Worm (Caenorhabditis elegans) whole organism, mixed stage, embryonic: ENCODE data around the gene fmo-5.

Source experiments
- M03D4.4 ChIP-seq: sonication (generic microtip); optimal IDR thresholded peaks from 2 replicates; lab custom pipeline; 2017; ENCODE audit warnings: mild to moderate bottlenecking, missing genetic modification characterization, missing compliant biosample characterization
- bed-3 ChIP-seq: fragments of 200-800 bp; sonication (Bioruptor generic); optimal IDR thresholded peaks from 3 replicates; lab custom pipeline; 2018; ENCODE audit warnings: mild to moderate bottlenecking, missing genetic modification characterization, moderate library complexity, missing compliant biosample characterization
- blmp-1 ChIP-seq: fragments of 150-350 bp; optimal IDR thresholded peaks from 2 replicates; lab custom pipeline; 2014; ENCODE audit warnings: missing biosample characterization, missing genetic modification characterization
- ceh-39 ChIP-seq: fragments of 150-350 bp; optimal IDR thresholded peaks from 2 replicates; lab custom pipeline; 2014; ENCODE audit warnings: missing biosample characterization, missing genetic modification characterization
- ceh-43 ChIP-seq: fragments of 200-800 bp; sonication (Bioruptor generic); optimal IDR thresholded peaks from 2 replicates; lab custom pipeline; 2018; ENCODE audit warnings: mild to moderate bottlenecking, missing genetic modification characterization, moderate library complexity, missing compliant biosample characterization
- ceh-83 ChIP-seq: fragments of 200-800 bp; sonication (Bioruptor generic); optimal IDR thresholded peaks from 2 replicates; lab custom pipeline; 2018; ENCODE audit warnings: mild to moderate bottlenecking, missing genetic modification characterization, missing compliant biosample characterization
- ces-1 ChIP-seq: fragments of 150-350 bp; optimal IDR thresholded peaks from 2 replicates; lab custom pipeline; 2014; ENCODE audit warnings: missing biosample characterization, missing genetic modification reagents, missing genetic modification characterization
- cnd-1 ChIP-seq: fragments of 200-800 bp; sonication (Bioruptor generic); optimal IDR thresholded peaks from 2 replicates; lab custom pipeline; 2018; ENCODE audit warnings: mild to moderate bottlenecking, missing genetic modification characterization, missing compliant biosample characterization
- drap-1 ChIP-seq: fragments of 200-800 bp; sonication (Bioruptor generic); optimal IDR thresholded peaks from 3 replicates; lab custom pipeline; 2018; ENCODE audit warnings: mild to moderate bottlenecking, missing genetic modification characterization, missing compliant biosample characterization
- elt-1 ChIP-seq: sonication (generic microtip); optimal IDR thresholded peaks from 2 replicates; lab custom pipeline; 2017; ENCODE audit warnings: missing genetic modification characterization, mild to moderate bottlenecking, missing compliant biosample characterization, antibody characterized with exemption, moderate library complexity, borderline replicate concordance; ENCODE audit not compliant: insufficient read depth
- elt-3 ChIP-seq: fragments of 150-350 bp; optimal IDR thresholded peaks from 2 replicates; lab custom pipeline; 2014; ENCODE audit warnings: missing biosample characterization, missing genetic modification characterization
- flh-1 ChIP-seq: fragments of 200-800 bp; sonication (Bioruptor generic); optimal IDR thresholded peaks from 2 replicates; lab custom pipeline; 2018; ENCODE audit warnings: mild to moderate bottlenecking, missing genetic modification characterization, moderate library complexity, missing compliant biosample characterization
- ham-2 ChIP-seq: fragments of 200-800 bp; sonication (Bioruptor generic); optimal IDR thresholded peaks from 2 replicates; lab custom pipeline; 2018; ENCODE audit warnings: mild to moderate bottlenecking, missing genetic modification characterization, missing compliant biosample characterization
- hlh-1 ChIP-seq: fragments of 150-350 bp; optimal IDR thresholded peaks from 2 replicates; lab custom pipeline; 2014; ENCODE audit warnings: missing biosample characterization, missing genetic modification reagents, missing genetic modification characterization
- lin-13 ChIP-seq: fragments of 150-350 bp; optimal IDR thresholded peaks from 2 replicates; lab custom pipeline; 2014; ENCODE audit warnings: missing biosample characterization, missing genetic modification characterization
- lsy-2 ChIP-seq: fragments of 150-350 bp; optimal IDR thresholded peaks from 2 replicates; lab custom pipeline; 2014; ENCODE audit warnings: missing biosample characterization, missing genetic modification characterization
- mep-1 ChIP-seq: fragments of 150-350 bp; optimal IDR thresholded peaks from 2 replicates; lab custom pipeline; 2017; ENCODE audit warnings: missing biosample characterization, missing genetic modification reagents, missing genetic modification characterization, inconsistent platforms
- mls-2 ChIP-seq: sonication (generic microtip); optimal IDR thresholded peaks from 2 replicates; lab custom pipeline; 2016; ENCODE audit warnings: mild to moderate bottlenecking, missing genetic modification characterization, moderate library complexity, missing compliant biosample characterization
- nhr-2 ChIP-seq: fragments of 150-350 bp; optimal IDR thresholded peaks from 2 replicates; lab custom pipeline; 2014; ENCODE audit warnings: missing biosample characterization, missing genetic modification characterization
- nhr-237 ChIP-seq: fragments of 150-350 bp; optimal IDR thresholded peaks from 2 replicates; lab custom pipeline; 2014; ENCODE audit warnings: missing biosample characterization, missing genetic modification characterization
- nhr-28 ChIP-seq: fragments of 150-350 bp; optimal IDR thresholded peaks from 2 replicates; lab custom pipeline; 2014; ENCODE audit warnings: missing biosample characterization, missing genetic modification characterization
- pha-4 ChIP-seq: fragments of 150-350 bp; optimal IDR thresholded peaks from 2 replicates; lab custom pipeline; 2018; ENCODE audit warnings: missing biosample characterization, missing genetic modification reagents, missing genetic modification characterization
- sem-2 ChIP-seq: fragments of 200-800 bp; sonication (Bioruptor generic); optimal IDR thresholded peaks from 2 replicates; lab custom pipeline; 2018; ENCODE audit warnings: mild to moderate bottlenecking, missing genetic modification characterization, missing compliant biosample characterization
- snpc-4 ChIP-seq: fragments of 150-350 bp; optimal IDR thresholded peaks from 2 replicates; lab custom pipeline; 2014; ENCODE audit warnings: missing biosample characterization, missing genetic modification characterization
- sptf-1 ChIP-seq: sonication (generic microtip); optimal IDR thresholded peaks from 2 replicates; lab custom pipeline; 2017; ENCODE audit warnings: mild to moderate bottlenecking, missing genetic modification characterization, moderate library complexity, missing compliant biosample characterization
- tbx-8 ChIP-seq: fragments of 200-800 bp; sonication (Bioruptor generic); optimal IDR thresholded peaks from 2 replicates; lab custom pipeline; 2018; ENCODE audit warnings: mild to moderate bottlenecking, missing genetic modification characterization, moderate library complexity, missing compliant biosample characterization
- unc-120 ChIP-seq: sonication (generic microtip); optimal IDR thresholded peaks from 2 replicates; lab custom pipeline; 2017; ENCODE audit warnings: missing genetic modification characterization, missing compliant biosample characterization; ENCODE audit not compliant: poor library complexity, severe bottlenecking
- unc-62 ChIP-seq: fragments of 150-350 bp; optimal IDR thresholded peaks from 2 replicates; lab custom pipeline; 2014; ENCODE audit warnings: missing biosample characterization, missing genetic modification reagents, missing genetic modification characterization
- zip-8 ChIP-seq: fragments of 150-350 bp; optimal IDR thresholded peaks from 2 replicates; lab custom pipeline; 2014; ENCODE audit warnings: missing biosample characterization, missing genetic modification characterization
- ztf-11 ChIP-seq: fragments of 150-350 bp; optimal IDR thresholded peaks from 2 replicates; lab custom pipeline; 2014; ENCODE audit warnings: missing biosample characterization, missing genetic modification characterization

The fmo-5 gene

DNA sequence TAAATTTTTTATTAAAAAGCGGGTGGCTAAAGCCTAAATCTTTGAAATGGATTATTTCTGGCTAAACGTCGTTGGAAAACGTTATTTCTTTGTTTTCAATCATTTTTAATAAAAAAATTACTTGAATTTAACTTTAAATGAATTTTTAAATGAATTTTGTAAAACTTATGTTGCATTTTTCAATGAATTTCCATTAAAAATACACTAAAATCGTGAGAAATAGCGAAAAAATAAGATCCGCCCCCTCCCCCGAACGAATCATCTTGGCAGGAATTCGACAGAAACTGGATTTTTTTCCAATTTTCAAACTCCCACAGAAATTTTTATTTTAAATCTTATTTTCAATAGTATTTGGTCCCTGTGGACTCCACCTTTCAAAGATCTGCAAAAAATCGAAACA lies 24.3 kb downstream of the fmo-5 start, which contains the start of gene srg-53:
Gene srg-53 (plus strand): TSS at position 301 of the 400 bp plus-strand sequence.
- TF ChIP-seq hlh-1 (tag; lab: Kevin White, UChicago) (no peak), flh-1 (no peak), pha-4 (tag; lab: Kevin White, UChicago) (no peak), ham-2 (GFP tag; lab: Kevin White, UChicago) (no peak), nhr-28 (tag; lab: Kevin White, UChicago) (no peak), ztf-11 (tag; lab: Kevin White, UChicago) (no peak), nhr-237 (tag; lab: Kevin White, UChicago) (no peak), ceh-83 (GFP tag; lab: Kevin White, UChicago) (no peak)
- TF ChIP-seq, all 35 proteins: peak for 0

DNA sequence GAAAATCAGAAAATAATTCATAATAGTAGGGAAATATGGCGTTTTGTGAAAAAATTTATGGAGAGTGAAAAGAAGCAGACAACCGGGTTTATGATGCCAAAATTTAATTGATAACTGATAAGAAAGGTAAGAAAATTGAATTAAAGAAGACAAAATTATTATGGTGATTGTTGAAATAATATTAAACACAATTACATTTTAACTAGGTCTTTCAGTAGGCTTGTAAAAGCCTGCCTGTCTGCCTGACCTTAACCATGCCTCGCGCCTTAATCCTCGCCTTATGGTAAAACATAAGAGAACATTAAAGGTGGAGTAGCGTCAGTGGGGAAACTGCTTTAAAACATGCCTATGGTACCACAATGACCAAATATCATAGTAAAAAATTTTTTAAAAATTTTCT lies 24.9 kb downstream of the fmo-5 start, which contains the start of gene T02B11.8:
Gene T02B11.8 (minus strand): TSS at position 101 of the 400 bp plus-strand sequence.
- no peak for TF ChIP-seq sem-2

DNA sequence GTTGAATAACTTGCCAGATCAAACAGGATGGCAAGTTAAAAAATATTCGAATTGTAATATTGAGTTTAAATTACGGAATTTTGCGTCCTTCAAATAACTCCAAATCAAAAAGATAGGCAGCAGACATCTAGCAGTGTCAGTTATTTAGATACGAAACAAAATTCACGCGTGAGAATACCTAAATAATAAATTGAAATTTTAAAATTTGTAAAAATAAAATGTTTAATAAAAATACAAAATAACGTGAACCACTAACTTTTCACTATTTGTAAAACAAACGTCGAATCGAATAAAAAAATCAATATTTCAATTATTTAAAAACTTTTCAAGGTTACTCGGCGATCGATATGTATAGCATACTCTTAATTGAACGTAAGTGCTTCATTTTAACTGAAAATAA lies 27.5 kb downstream of the fmo-5 start, which contains the start of gene T02B11.9:
Gene T02B11.9 (plus strand): TSS at position 301 of the 400 bp plus-strand sequence.
- no peak for TF ChIP-seq M03D4.4 (tag; lab: Kevin White, UChicago)
- no peak for TF ChIP-seq pha-4 (tag; lab: Kevin White, UChicago)
- no peak for TF ChIP-seq unc-120 (tag; lab: Kevin White, UChicago)
- no peak for TF ChIP-seq elt-3 (tag; lab: Kevin White, UChicago)
- TF ChIP-seq drap-1 = no peak
- no peak for TF ChIP-seq unc-62
- TF ChIP-seq flh-1 = no peak
- TF ChIP-seq cnd-1 (tag; lab: Kevin White, UChicago) = no peak
- TF ChIP-seq elt-1 (tag; lab: Kevin White, UChicago) = no peak
- TF ChIP-seq lin-13 (tag; lab: Kevin White, UChicago) = no peak
- TF ChIP-seq tbx-8 = no peak
- TF ChIP-seq zip-8 (tag; lab: Kevin White, UChicago) = no peak
- TF ChIP-seq sem-2 = no peak
- no peak for TF ChIP-seq nhr-237 (tag; lab: Kevin White, UChicago)
- no peak for TF ChIP-seq ztf-11 (tag; lab: Kevin White, UChicago)
- TF ChIP-seq bed-3 (GFP tag; lab: Kevin White, UChicago) = no peak
- no peak for TF ChIP-seq sptf-1 (tag; lab: Kevin White, UChicago)

DNA sequence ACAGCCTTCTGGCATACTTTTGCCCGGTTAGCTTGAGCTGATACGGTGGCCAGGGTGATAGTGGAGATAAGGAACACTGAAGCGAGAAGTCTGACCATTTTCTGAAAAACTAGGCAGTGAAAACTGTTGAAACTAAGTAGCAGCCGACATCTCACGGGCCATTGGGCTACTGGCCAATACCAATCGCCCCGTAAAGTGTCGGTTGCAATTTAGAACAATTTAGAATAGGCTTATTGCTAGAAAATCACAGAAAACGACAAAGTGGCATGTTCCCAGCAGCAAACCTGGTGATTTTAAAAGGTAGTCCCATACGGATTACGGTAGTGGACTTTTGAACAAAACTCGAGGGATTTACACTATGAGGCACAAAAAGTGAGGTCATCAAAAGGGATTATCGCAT lies 32.4 kb downstream of the fmo-5 start, which contains the start of gene T02B11.4:
Gene T02B11.4 (minus strand): TSS at position 101 of the 400 bp plus-strand sequence.
- TF ChIP-seq hlh-1 (tag; lab: Kevin White, UChicago) = no peak
- TF ChIP-seq M03D4.4 (tag; lab: Kevin White, UChicago) = no peak
- TF ChIP-seq zip-8 (tag; lab: Kevin White, UChicago) = no peak
- no peak for TF ChIP-seq ceh-43 (GFP tag; lab: Kevin White, UChicago)
- no peak for TF ChIP-seq ceh-39 (tag; lab: Kevin White, UChicago)
- no peak for TF ChIP-seq mep-1
- TF ChIP-seq ceh-83 (GFP tag; lab: Kevin White, UChicago) = no peak
- TF ChIP-seq cnd-1 (tag; lab: Kevin White, UChicago) = no peak
- no peak for TF ChIP-seq flh-1
- TF ChIP-seq mls-2 (tag; lab: Kevin White, UChicago) = no peak
- no peak for TF ChIP-seq ham-2 (GFP tag; lab: Kevin White, UChicago)
- no peak for TF ChIP-seq nhr-2 (tag; lab: Kevin White, UChicago)
- TF ChIP-seq ztf-11 (tag; lab: Kevin White, UChicago) = no peak
- TF ChIP-seq pha-4 (tag; lab: Kevin White, UChicago) = no peak
- no peak for TF ChIP-seq lsy-2 (tag; lab: Kevin White, UChicago)
- TF ChIP-seq snpc-4 (tag; lab: Kevin White, UChicago) = no peak
- TF ChIP-seq elt-1 (tag; lab: Kevin White, UChicago) = no peak
- TF ChIP-seq blmp-1 (tag; lab: Kevin White, UChicago) = no peak

DNA sequence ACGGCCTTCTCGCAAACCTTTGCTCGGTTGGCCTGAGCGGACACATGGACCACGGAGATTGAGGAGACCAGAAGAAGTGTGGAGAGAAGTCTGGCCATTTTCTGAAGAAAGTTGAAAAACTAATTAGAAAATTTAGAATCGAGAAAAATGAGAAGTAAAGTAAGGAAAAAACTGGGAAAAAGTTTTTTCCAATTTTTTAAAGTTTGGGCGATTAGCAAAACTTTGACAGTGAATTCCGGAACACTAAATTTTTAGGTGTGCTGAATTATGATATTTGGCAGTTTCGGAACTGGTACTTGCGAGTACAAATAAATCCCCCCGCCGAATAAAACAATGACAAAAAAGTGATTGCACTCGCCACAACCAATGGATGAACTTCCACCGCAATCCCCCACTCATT lies 36.7 kb downstream of the fmo-5 start, which contains the start of gene T02B11.3:
Gene T02B11.3 (minus strand): TSS at position 101 of the 400 bp plus-strand sequence.
- no peak for TF ChIP-seq M03D4.4 (tag; lab: Kevin White, UChicago)
- no peak for TF ChIP-seq lin-13 (tag; lab: Kevin White, UChicago)
- no peak for TF ChIP-seq ceh-43 (GFP tag; lab: Kevin White, UChicago)
- TF ChIP-seq ces-1 (GFP tag; lab: Kevin White, UChicago) = no peak
- no peak for TF ChIP-seq nhr-2 (tag; lab: Kevin White, UChicago)
- TF ChIP-seq mls-2 (tag; lab: Kevin White, UChicago) = no peak
- no peak for TF ChIP-seq ham-2 (GFP tag; lab: Kevin White, UChicago)
- TF ChIP-seq unc-62 = no peak
- TF ChIP-seq elt-1 (tag; lab: Kevin White, UChicago) = no peak
- no peak for TF ChIP-seq flh-1
- TF ChIP-seq blmp-1 (tag; lab: Kevin White, UChicago) = no peak
- no peak for TF ChIP-seq unc-120 (tag; lab: Kevin White, UChicago)
- TF ChIP-seq pha-4 (tag; lab: Kevin White, UChicago) = no peak
- no peak for TF ChIP-seq hlh-1 (tag; lab: Kevin White, UChicago)
